Fruit fly (Drosophila melanogaster) whole organism, embryonic: ENCODE data around the gene CG9372.

Source experiments
- Ada2b ChIP-seq: fragments of 200-800 bp; sonication (Bioruptor generic); IDR thresholded peaks from 2 replicates; pipeline ENCODE4 v1.3.6; 2022; ENCODE audit warnings: missing biosample characterization, missing genetic modification characterization
- Atf6 ChIP-seq: fragments of 200-800 bp; sonication (Bioruptor generic); IDR thresholded peaks from 2 replicates; pipeline ENCODE4 v1.3.6; 2022; ENCODE audit warnings: missing biosample characterization, missing genetic modification characterization
- B-H1 ChIP-seq: fragments of 200-800 bp; sonication (Bioruptor generic); IDR thresholded peaks from 3 replicates; pipeline ENCODE4 v1.3.6; 2022; ENCODE audit warnings: missing biosample characterization, missing genetic modification characterization
- Bdp1 ChIP-seq: fragments of 200-800 bp; sonication (Bioruptor generic); optimal IDR thresholded peaks from 3 replicates; lab custom pipeline; 2016; ENCODE audit warnings: missing biosample characterization, missing genetic modification characterization
- Blimp-1 ChIP-seq: fragments of 200-800 bp; sonication (Bioruptor generic); optimal IDR thresholded peaks from 3 replicates; lab custom pipeline; 2018; ENCODE audit warnings: missing biosample characterization, missing genetic modification characterization, mild to moderate bottlenecking, moderate library complexity, missing genetic modification reagents
- CG11696 ChIP-seq: fragments of 200-800 bp; sonication (Bioruptor generic); IDR thresholded peaks from 2 replicates; pipeline ENCODE4 v1.3.6; 2022; ENCODE audit warnings: missing biosample characterization, missing genetic modification characterization
- CG13894 ChIP-seq: fragments of 200-800 bp; sonication (Bioruptor generic); optimal IDR thresholded peaks from 3 replicates; lab custom pipeline; 2018; ENCODE audit warnings: missing biosample characterization, mild to moderate bottlenecking, missing genetic modification characterization, moderate library complexity
- CG14050 ChIP-seq: fragments of 200-800 bp; sonication (Bioruptor generic); IDR thresholded peaks from 3 replicates; pipeline ENCODE4 v1.3.6; 2022; ENCODE audit warnings: missing biosample characterization, missing genetic modification characterization
- CG15601 ChIP-seq: fragments of 200-800 bp; sonication (Bioruptor generic); optimal IDR thresholded peaks from 3 replicates; lab custom pipeline; 2019; ENCODE audit warnings: missing biosample characterization, mild to moderate bottlenecking, missing genetic modification characterization, moderate library complexity
- CG17802 ChIP-seq: fragments of 200-800 bp; sonication (Bioruptor generic); optimal IDR thresholded peaks from 2 replicates; lab custom pipeline; 2018; ENCODE audit warnings: missing biosample characterization, mild to moderate bottlenecking, missing genetic modification characterization, moderate library complexity
- CG31224 ChIP-seq: fragments of 200-800 bp; sonication (Bioruptor generic); IDR thresholded peaks from 2 replicates; pipeline ENCODE4 v1.3.6; 2022; ENCODE audit warnings: missing biosample characterization, missing genetic modification characterization
- CG31365 ChIP-seq: fragments of 200-800 bp; sonication (Bioruptor generic); optimal IDR thresholded peaks from 2 replicates; lab custom pipeline; 2018; ENCODE audit warnings: missing biosample characterization, mild to moderate bottlenecking, missing genetic modification characterization
- CG32772 ChIP-seq: fragments of 200-800 bp; sonication (Bioruptor generic); IDR thresholded peaks from 2 replicates; pipeline ENCODE4 v1.3.6; 2022; ENCODE audit warnings: missing biosample characterization, missing genetic modification characterization
- CG34224 ChIP-seq: fragments of 200-800 bp; sonication (Bioruptor generic); IDR thresholded peaks from 3 replicates; pipeline ENCODE4 v1.3.6; 2022; ENCODE audit warnings: missing biosample characterization, missing genetic modification characterization; ENCODE audit not compliant: partially characterized antibody
- CG4328 ChIP-seq: fragments of 200-800 bp; sonication (Bioruptor generic); optimal IDR thresholded peaks from 3 replicates; lab custom pipeline; 2017; ENCODE audit warnings: missing biosample characterization, missing genetic modification reagents, missing genetic modification characterization
- CG4424 ChIP-seq: fragments of 200-800 bp; sonication (Bioruptor generic); optimal IDR thresholded peaks from 3 replicates; lab custom pipeline; 2016; ENCODE audit warnings: missing biosample characterization, missing genetic modification characterization
- CG5953 ChIP-seq: fragments of 200-800 bp; sonication (Bioruptor generic); IDR thresholded peaks from 2 replicates; pipeline ENCODE4 v1.3.6; 2022; ENCODE audit warnings: missing biosample characterization, missing genetic modification characterization
- CG6254 ChIP-seq: fragments of 200-800 bp; sonication (Bioruptor generic); optimal IDR thresholded peaks from 3 replicates; lab custom pipeline; 2017; ENCODE audit warnings: mild to moderate bottlenecking, missing biosample characterization, missing genetic modification reagents, missing genetic modification characterization
- CG6765 ChIP-seq: fragments of 200-800 bp; sonication (Bioruptor generic); optimal IDR thresholded peaks from 3 replicates; lab custom pipeline; 2017; ENCODE audit warnings: missing biosample characterization, mild to moderate bottlenecking, missing genetic modification characterization
- CG8089 ChIP-seq: fragments of 200-800 bp; sonication (Bioruptor generic); optimal IDR thresholded peaks from 3 replicates; lab custom pipeline; 2016; ENCODE audit warnings: missing biosample characterization, missing genetic modification characterization
- CG8924 ChIP-seq: fragments of 200-800 bp; optimal IDR thresholded peaks from 3 replicates; lab custom pipeline; 2019; ENCODE audit warnings: missing biosample characterization, mild to moderate bottlenecking, missing genetic modification characterization, moderate library complexity
- CG9215 ChIP-seq: fragments of 200-800 bp; sonication (Bioruptor generic); IDR thresholded peaks from 2 replicates; pipeline ENCODE4 v1.3.6; 2022; ENCODE audit warnings: missing biosample characterization, missing genetic modification characterization
- CG9609 ChIP-seq: fragments of 200-800 bp; sonication (Bioruptor generic); optimal IDR thresholded peaks from 3 replicates; lab custom pipeline; 2016; ENCODE audit warnings: missing biosample characterization, missing genetic modification characterization
- CG9727 ChIP-seq: fragments of 200-800 bp; sonication (Bioruptor generic); optimal IDR thresholded peaks from 3 replicates; lab custom pipeline; 2017; ENCODE audit warnings: missing biosample characterization, mild to moderate bottlenecking, missing genetic modification characterization
- Fer2 ChIP-seq: fragments of 200-800 bp; sonication (Bioruptor generic); optimal IDR thresholded peaks from 2 replicates; lab custom pipeline; 2018; ENCODE audit warnings: missing biosample characterization, mild to moderate bottlenecking, missing genetic modification characterization, moderate library complexity
- GATAe ChIP-seq: fragments of 200-800 bp; sonication (Bioruptor generic); conservative IDR thresholded peaks from 2 replicates; pipeline ENCODE4 v1.3.6; 2022; ENCODE audit warnings: missing biosample characterization, missing genetic modification characterization
- H2.0 ChIP-seq: fragments of 200-800 bp; sonication (Bioruptor generic); IDR thresholded peaks from 2 replicates; pipeline ENCODE4 v1.3.6; 2022; ENCODE audit warnings: missing biosample characterization, missing genetic modification characterization
- Hand ChIP-seq: fragments of 200-800 bp; sonication (Bioruptor generic); optimal IDR thresholded peaks from 2 replicates; lab custom pipeline; 2017; ENCODE audit warnings: mild to moderate bottlenecking, missing biosample characterization, missing genetic modification reagents, missing genetic modification characterization
- HmgD ChIP-seq: fragments of 200-800 bp; sonication (Bioruptor generic); optimal IDR thresholded peaks from 3 replicates; lab custom pipeline; 2016; ENCODE audit warnings: missing biosample characterization, missing genetic modification characterization
- Hr78 ChIP-seq, 2 experiments: fragments of 200-800 bp in 1 of 2; fragments of >200 bp in 1 of 2; sonication (Bioruptor generic) in 1 of 2; optimal IDR thresholded peaks; 2 replicates each; lab custom pipeline; 2017 to 2019; ENCODE audit warnings: missing biosample characterization in 2 of 2, missing genetic modification characterization in 2 of 2, mild to moderate bottlenecking in 1 of 2, moderate library complexity in 1 of 2
- MBD-R2 ChIP-seq: fragments of 200-800 bp; sonication (Bioruptor generic); IDR thresholded peaks from 2 replicates; pipeline ENCODE4 v1.3.6; 2022; ENCODE audit warnings: missing biosample characterization, missing genetic modification characterization
- Med ChIP-seq: fragments of 200-800 bp; sonication (Bioruptor generic); peaks from one replicate; lab custom pipeline; 2016; ENCODE audit warnings: missing biosample characterization, missing genetic modification characterization, mild to moderate bottlenecking, inconsistent platforms, moderate library complexity
- Mes4 ChIP-seq: fragments of 200-800 bp; sonication (Bioruptor generic); optimal IDR thresholded peaks from 2 replicates; lab custom pipeline; 2016; ENCODE audit warnings: missing biosample characterization, missing genetic modification characterization
- NC2β ChIP-seq: fragments of 200-800 bp; sonication (Bioruptor generic); optimal IDR thresholded peaks from 2 replicates; lab custom pipeline; 2016; ENCODE audit warnings: missing biosample characterization, missing genetic modification characterization
- Sin3A ChIP-seq: fragments of >200 bp; optimal IDR thresholded peaks from 2 replicates; lab custom pipeline; 2018
- TFAM ChIP-seq: fragments of 200-800 bp; sonication (Bioruptor generic); optimal IDR thresholded peaks from 2 replicates; lab custom pipeline; 2017; ENCODE audit warnings: missing biosample characterization, missing genetic modification characterization, inconsistent platforms
- Trl ChIP-seq, 3 experiments: fragments of >200 bp in 2 of 3; fragments of 200-800 bp in 1 of 3; sonication (Bioruptor generic) in 1 of 3; optimal IDR thresholded peaks; 2 replicates in 1 of 3; 3 replicates in 2 of 3; lab custom pipeline; 2016 to 2017; ENCODE audit warnings: missing biosample characterization in 1 of 3, missing genetic modification characterization in 1 of 3
- ase ChIP-seq: fragments of 200-800 bp; sonication (Bioruptor generic); IDR thresholded peaks from 3 replicates; pipeline ENCODE4 v1.3.6; 2022; ENCODE audit warnings: missing biosample characterization, missing genetic modification characterization
- cg ChIP-seq: fragments of 200-800 bp; sonication (Bioruptor generic); optimal IDR thresholded peaks from 3 replicates; lab custom pipeline; 2019; ENCODE audit warnings: missing biosample characterization, mild to moderate bottlenecking, missing genetic modification characterization, moderate library complexity
- dmrt99B ChIP-seq: fragments of 200-800 bp; sonication (Bioruptor generic); optimal IDR thresholded peaks from 2 replicates; lab custom pipeline; 2018; ENCODE audit warnings: missing biosample characterization, mild to moderate bottlenecking, missing genetic modification characterization, moderate library complexity
- fd64A ChIP-seq: fragments of 200-800 bp; sonication (Bioruptor generic); optimal IDR thresholded peaks from 3 replicates; lab custom pipeline; 2018; ENCODE audit warnings: missing biosample characterization, mild to moderate bottlenecking, missing genetic modification characterization
- fru ChIP-seq: fragments of >200 bp; optimal IDR thresholded peaks from 2 replicates; lab custom pipeline; 2017
- gsb ChIP-seq: fragments of 200-800 bp; sonication (Bioruptor generic); IDR thresholded peaks from 2 replicates; pipeline ENCODE4 v1.3.6; 2022; ENCODE audit warnings: missing biosample characterization, missing genetic modification characterization
- nerfin-2 ChIP-seq: fragments of 200-800 bp; sonication (Bioruptor generic); IDR thresholded peaks from 2 replicates; pipeline ENCODE4 v1.3.6; 2022; ENCODE audit warnings: missing biosample characterization, missing genetic modification characterization; ENCODE audit not compliant: partially characterized antibody
- pho ChIP-seq: fragments of 200-800 bp; sonication (Bioruptor generic); optimal IDR thresholded peaks from 2 replicates; lab custom pipeline; 2016; ENCODE audit warnings: missing biosample characterization, missing genetic modification characterization
- pzg ChIP-seq: fragments of 200-800 bp; sonication (Bioruptor generic); optimal IDR thresholded peaks from 3 replicates; lab custom pipeline; 2018; ENCODE audit warnings: missing biosample characterization, mild to moderate bottlenecking, missing genetic modification characterization, moderate library complexity
- sna ChIP-seq: fragments of 200-800 bp; sonication (Bioruptor generic); IDR thresholded peaks from 2 replicates; pipeline ENCODE4 v1.3.6; 2022; ENCODE audit warnings: missing biosample characterization, missing genetic modification characterization; ENCODE audit not compliant: partially characterized antibody
- zen ChIP-seq: fragments of 200-800 bp; sonication (Bioruptor generic); optimal IDR thresholded peaks from 3 replicates; lab custom pipeline; 2018; ENCODE audit warnings: missing biosample characterization, mild to moderate bottlenecking, missing genetic modification characterization, moderate library complexity

The CG9372 gene

DNA sequence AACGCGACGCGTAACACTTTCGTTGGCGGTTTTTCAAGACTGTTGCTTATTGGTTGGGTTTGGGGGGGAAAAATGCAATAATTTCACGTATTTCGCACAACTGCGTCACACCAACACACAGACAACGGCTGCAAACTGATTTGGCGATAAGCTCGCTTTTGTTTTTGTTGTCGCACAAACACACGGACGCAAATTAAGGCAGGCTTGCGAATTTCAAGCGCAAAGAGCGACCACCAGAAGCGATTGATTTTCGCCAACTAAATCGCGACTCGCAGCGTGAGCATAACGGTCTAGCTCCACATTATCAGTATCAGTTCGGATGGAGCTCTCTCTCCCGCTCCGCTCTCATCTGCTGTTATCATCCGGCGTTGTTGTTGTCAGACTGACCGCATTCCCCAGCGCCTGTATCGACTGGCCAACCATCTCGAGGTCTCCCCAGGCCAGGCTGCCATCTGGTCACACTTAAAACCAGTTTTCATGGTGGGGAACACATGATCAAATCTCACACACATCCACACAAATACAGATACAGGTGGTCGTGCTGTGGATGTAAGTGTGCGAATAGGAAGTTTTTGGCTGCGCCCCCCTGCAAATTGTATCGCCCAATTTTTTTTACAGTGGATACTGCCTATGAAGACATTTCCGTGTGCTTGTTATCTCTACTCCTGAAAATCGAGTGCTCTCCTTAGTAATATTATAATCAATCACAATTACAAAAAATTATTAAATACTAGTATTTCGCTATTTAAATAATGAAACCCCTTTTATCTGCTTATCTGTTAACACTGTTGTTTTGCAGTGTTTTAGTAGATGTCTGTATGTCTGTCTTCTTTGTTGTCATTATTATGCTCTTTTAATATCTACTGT, 27.0 kb downstream of the CG9372 start (continued):
- TF ChIP-seq CG11696 (GFP tag; lab: Robert Waterston, UW) (peak; percentile 36; the same call in 1 of the 2 replicates), CG31224 (peak; percentile 65), H2.0 (GFP tag; lab: Robert Waterston, UW) (peak; percentile 22; the same call in 1 of the 2 replicates), Hr78 (GFP tag; optimal IDR thresholded peaks at IDR 0.05; lab: Kevin White, UChicago) (no peak), CG34224 (GFP tag; lab: Robert Waterston, UW) (peak; percentile 59; the same call in 1 of the 3 replicates), CG9727 (GFP tag; lab: Kevin White, UChicago) (peak; percentile 70), nerfin-2 (GFP tag; lab: Robert Waterston, UW) (peak; percentile 32; the same call in 1 of the 2 replicates), Trl (optimal IDR thresholded peaks at IDR 0.05; lab: Kevin White, UChicago) (peak; percentile 71 to 79), Trl (GFP tag; optimal IDR thresholded peaks at IDR 0.05; lab: Kevin White, UChicago) (no peak), dmrt99B (tag; lab: Kevin White, UChicago) (no peak), GATAe (GFP tag; lab: Robert Waterston, UW) (peak; percentile 41), Ada2b (GFP tag; lab: Robert Waterston, UW) (peak; percentile 79), Blimp-1 (peak; percentile 11), CG9609 (GFP tag; lab: Kevin White, UChicago) (no peak), TFAM (no peak), ase (no peak; the same call in 2 of the 3 replicates), gsb (no peak), fru (lab: Kevin White, UChicago) (no peak), Bdp1 (GFP tag; lab: Kevin White, UChicago) (no peak), CG6765 (GFP tag; lab: Kevin White, UChicago) (peak; percentile 14), CG4328 (GFP tag; lab: Kevin White, UChicago) (no peak), B-H1 (peak; percentile 32; the same call in 1 of the 3 replicates), CG31365 (tag; lab: Kevin White, UChicago) (no peak), cg (GFP tag; lab: Kevin White, UChicago) (peak; percentile 91), Atf6 (GFP tag; lab: Robert Waterston, UW) (peak; percentile 71), CG17802 (tag; lab: Kevin White, UChicago) (no peak), CG13894 (peak; percentile 55), CG32772 (GFP tag; lab: Robert Waterston, UW) (peak; percentile 34; the same call in 1 of the 2 replicates), fd64A (GFP tag; lab: Kevin White, UChicago) (no peak), Med (GFP tag; lab: Kevin White, UChicago) (peak; percentile 84), zen (tag; lab: Kevin White, UChicago) (no peak), CG15601 (tag; lab: Kevin White, UChicago) (no peak), Sin3A (lab: Kevin White, UChicago) (no peak), CG8924 (tag; lab: Kevin White, UChicago) (peak; percentile 67), Hand (peak; percentile 1), CG5953 (no peak), Mes4 (no peak), CG6254 (GFP tag; lab: Kevin White, UChicago) (no peak), pzg (GFP tag; lab: Kevin White, UChicago) (peak; percentile 44), NC2β (GFP tag; lab: Kevin White, UChicago) (peak; percentile 9), sna (GFP tag; lab: Robert Waterston, UW) (no peak; the same call in 1 of the 2 replicates), CG14050 (GFP tag; lab: Robert Waterston, UW) (peak; percentile 54), HmgD (GFP tag; lab: Kevin White, UChicago) (no peak), CG9215 (peak; percentile 67), MBD-R2 (peak; percentile 64), Fer2 (tag; lab: Kevin White, UChicago) (peak; percentile 12), CG4424 (GFP tag; lab: Kevin White, UChicago) (peak; percentile 35), pho (peak; percentile 66), CG8089 (GFP tag; lab: Kevin White, UChicago) (no peak)
